Worm (Caenorhabditis elegans) whole organism, young adult: ENCODE measurements around the gene gpa-9.

ENCODE experiments used
- F22D6.2 ChIP-seq: sonication (generic microtip); optimal IDR thresholded peaks from 2 replicates; lab custom pipeline; 2016; ENCODE audit warnings: mild to moderate bottlenecking, missing genetic modification characterization, missing compliant biosample characterization
- ceh-58 ChIP-seq: fragments of 200-800 bp; sonication (Bioruptor generic); IDR thresholded peaks from 2 replicates; pipeline ENCODE4 v1.3.6; 2022; ENCODE audit warnings: missing genetic modification characterization, missing compliant biosample characterization
- madf-10 ChIP-seq: sonication (generic microtip); optimal IDR thresholded peaks from 2 replicates; lab custom pipeline; 2016; ENCODE audit warnings: mild to moderate bottlenecking, missing genetic modification characterization, missing compliant biosample characterization
- snpc-4 ChIP-seq, 5 experiments: fragments of 150-350 bp in 1 of 5; sonication (generic microtip) in 4 of 5; optimal IDR thresholded peaks; 2 replicates each; lab custom pipeline; 2014 to 2018; ENCODE audit warnings: missing genetic modification characterization in 5 of 5, missing biosample characterization in 3 of 5, antibody characterized with exemption in 2 of 5, mild to moderate bottlenecking in 2 of 5, missing compliant biosample characterization in 2 of 5, missing genotype in 2 of 5, moderate library complexity in 2 of 5, missing genetic modification reagents in 1 of 5
- sptf-2 ChIP-seq: fragments of 200-800 bp; sonication (Bioruptor generic); optimal IDR thresholded peaks from 2 replicates; lab custom pipeline; 2018; ENCODE audit warnings: mild to moderate bottlenecking, missing genetic modification characterization, missing compliant biosample characterization
- tbp1 ChIP-seq: fragments of 200-800 bp; sonication (Bioruptor generic); optimal IDR thresholded peaks from 2 replicates; lab custom pipeline; 2018; ENCODE audit warnings: mild to moderate bottlenecking, missing genetic modification characterization, missing compliant biosample characterization
- unc-130 ChIP-seq: sonication (generic microtip); optimal IDR thresholded peaks from 2 replicates; lab custom pipeline; 2016; ENCODE audit warnings: missing genetic modification reagents, missing genetic modification characterization, missing compliant biosample characterization
- unc-62 ChIP-seq: fragments of 150-350 bp; optimal IDR thresholded peaks from 2 replicates; lab custom pipeline; 2014; ENCODE audit warnings: missing biosample characterization, missing genetic modification reagents, missing genetic modification characterization
- ztf-25 ChIP-seq: fragments of 200-800 bp; sonication (Bioruptor generic); IDR thresholded peaks from 2 replicates; pipeline ENCODE4 v1.3.6; 2022; ENCODE audit warnings: missing genetic modification reagents, missing genetic modification characterization, missing compliant biosample characterization

ce11 chrV:12632048-12632447 is 17.1 kb downstream of the gpa-9 start, which contains the start of gene srx-113:
- no peak for TF ChIP-seq ceh-58
- TF ChIP-seq sptf-2 (GFP tag; lab: Kevin White, UChicago): no peak
- TF ChIP-seq madf-10: no peak
- no peak for TF ChIP-seq tbp1 (GFP tag; lab: Kevin White, UChicago)
- no peak for TF ChIP-seq F22D6.2 (tag; lab: Kevin White, UChicago)
- no peak for TF ChIP-seq snpc-4 (GFP tag; optimal IDR thresholded peaks at IDR 0.05; lab: Kevin White, UChicago)
- TF ChIP-seq snpc-4 (tag; optimal IDR thresholded peaks at IDR 0.05; lab: Kevin White, UChicago): no peak
- no peak for TF ChIP-seq unc-62 (GFP tag; lab: Kevin White, UChicago)
- no peak for TF ChIP-seq unc-130 (GFP tag; lab: Kevin White, UChicago)
- no peak for TF ChIP-seq ztf-25 (GFP tag; lab: Robert Waterston, UW)
